Fruit fly (Drosophila melanogaster) whole organism, wandering third instar larva: ENCODE results near the gene CG13131.

ENCODE experiments used
- Dif ChIP-seq: fragments of 200-275, 200-300 bp; sonication (Bioruptor generic); optimal IDR thresholded peaks from 2 replicates; lab custom pipeline; 2018; ENCODE audit warnings: missing biosample characterization, missing genetic modification characterization; ENCODE audit not compliant: partially characterized antibody
- Hr78 ChIP-seq: fragments of >200 bp; optimal IDR thresholded peaks from 2 replicates; lab custom pipeline; 2017; ENCODE audit warnings: missing biosample characterization, missing genetic modification characterization
- OdsH ChIP-seq: fragments of 200-800 bp; sonication (Bioruptor generic); optimal IDR thresholded peaks from 2 replicates; lab custom pipeline; 2016; ENCODE audit warnings: missing biosample characterization, mild to moderate bottlenecking, missing genetic modification characterization
- Rel ChIP-seq, 2 experiments: fragments of 200-800 bp; sonication (Bioruptor generic) in 1 of 2; optimal IDR thresholded peaks; 2 replicates in 1 of 2; 3 replicates in 1 of 2; lab custom pipeline; 2016 to 2019; ENCODE audit warnings: mild to moderate bottlenecking in 2 of 2, missing biosample characterization in 2 of 2, missing genetic modification characterization in 2 of 2, moderate library complexity in 1 of 2
- Vsx2 ChIP-seq: fragments of 200-300, 225-300 bp; sonication (Bioruptor generic); optimal IDR thresholded peaks from 2 replicates; lab custom pipeline; 2018; ENCODE audit warnings: missing biosample characterization, missing genetic modification characterization; ENCODE audit not compliant: partially characterized antibody
- dsf ChIP-seq: sonication (Bioruptor generic); optimal IDR thresholded peaks from 2 replicates; lab custom pipeline; 2016; ENCODE audit warnings: missing biosample characterization, missing genetic modification characterization, borderline replicate concordance
- fru ChIP-seq: fragments of 200-800 bp; sonication (Bioruptor generic); optimal IDR thresholded peaks from 3 replicates; lab custom pipeline; 2016; ENCODE audit warnings: missing biosample characterization, mild to moderate bottlenecking, missing genetic modification characterization
- h ChIP-seq: fragments of 200-800 bp; sonication (Bioruptor generic); optimal IDR thresholded peaks from 3 replicates; lab custom pipeline; 2016; ENCODE audit warnings: missing biosample characterization, mild to moderate bottlenecking, missing genetic modification characterization
- jim ChIP-seq: fragments of 175-275, 200-325 bp; sonication (Bioruptor generic); optimal IDR thresholded peaks from 2 replicates; lab custom pipeline; 2016; ENCODE audit warnings: missing biosample characterization, mild to moderate bottlenecking, missing genetic modification characterization
- psq ChIP-seq: fragments of 200-800 bp; sonication (Bioruptor generic); optimal IDR thresholded peaks from 3 replicates; lab custom pipeline; 2017; ENCODE audit warnings: missing biosample characterization, mild to moderate bottlenecking, missing genetic modification characterization, moderate library complexity
- rgr ChIP-seq: fragments of 200-800 bp; sonication (Bioruptor generic); optimal IDR thresholded peaks from 3 replicates; lab custom pipeline; 2016; ENCODE audit warnings: missing biosample characterization, mild to moderate bottlenecking, missing genetic modification characterization
- sv ChIP-seq: fragments of 200-800 bp; sonication (Bioruptor generic); optimal IDR thresholded peaks from 3 replicates; lab custom pipeline; 2016; ENCODE audit warnings: missing biosample characterization, missing genetic modification characterization
- usp ChIP-seq: fragments of >200 bp; optimal IDR thresholded peaks from 2 replicates; lab custom pipeline; 2017; ENCODE audit warnings: missing biosample characterization, missing genetic modification characterization

DNA sequence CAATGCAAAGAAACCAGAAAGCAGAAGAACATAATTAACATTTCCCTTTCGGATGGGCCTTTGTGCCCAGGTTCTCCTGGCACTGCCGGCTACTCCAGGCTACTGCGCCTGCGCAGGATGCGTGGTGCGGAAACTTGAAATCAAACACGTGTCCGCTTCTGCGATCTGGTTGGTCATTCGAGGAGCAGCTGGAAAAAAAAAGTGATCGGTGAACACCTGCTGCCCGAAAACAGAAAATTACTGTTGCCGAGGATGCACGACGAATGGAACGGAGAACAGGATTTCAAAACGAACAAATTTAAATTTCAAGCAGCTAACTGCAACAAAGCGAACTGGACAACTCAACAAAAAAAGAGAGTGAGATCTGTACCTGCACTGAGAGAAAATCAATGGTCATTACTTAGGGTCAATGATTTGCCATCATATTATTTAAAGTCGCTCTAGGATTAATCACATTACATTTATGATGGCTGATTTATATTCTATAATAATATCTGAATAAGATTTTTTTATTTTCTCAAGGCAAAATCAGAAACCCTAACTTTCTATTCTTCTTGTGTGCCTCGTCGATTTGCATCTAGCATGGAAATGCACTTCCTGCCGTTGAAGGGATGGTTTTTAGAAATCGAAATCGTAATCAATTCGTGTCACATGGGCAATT, 27.3 kb downstream of the CG13131 start:
- TF ChIP-seq Rel (GFP tag; optimal IDR thresholded peaks at IDR 0.05; lab: Kevin White, UChicago) = no peak
- no peak for TF ChIP-seq Rel (tag; optimal IDR thresholded peaks at IDR 0.05; lab: Kevin White, UChicago)
- TF ChIP-seq h (GFP tag; lab: Kevin White, UChicago) = peak; percentile 63
- no peak for TF ChIP-seq jim (GFP tag; lab: Kevin White, UChicago)
- no peak for TF ChIP-seq usp
- peak; percentile 47 for TF ChIP-seq OdsH (GFP tag; lab: Kevin White, UChicago)
- no peak for TF ChIP-seq dsf (GFP tag; lab: Kevin White, UChicago)
- peak; percentile 53 for TF ChIP-seq fru (GFP tag; lab: Kevin White, UChicago)
- no peak for TF ChIP-seq Hr78
- TF ChIP-seq sv = no peak
- TF ChIP-seq psq (GFP tag; lab: Kevin White, UChicago) = peak; percentile 30
- peak; percentile 46 for TF ChIP-seq rgr
- TF ChIP-seq Vsx2 (GFP tag; lab: Kevin White, UChicago) = no peak
- TF ChIP-seq Dif = no peak
